Worm (Caenorhabditis elegans): ENCODE measurements around the gene tbc-6.

ce11 chrII:6853059-6853466 is 5.1 kb downstream of the tbc-6 start:
- TF ChIP-seq nhr-90 (tag; optimal IDR thresholded peaks at IDR 0.05; ENCODE audit: poor library complexity) = peak; percentile 59
- TF ChIP-seq rnt-1 (tag; optimal IDR thresholded peaks at IDR 0.05) = peak; percentile 82
- peak; percentile 51 for TF ChIP-seq ama-1 (optimal IDR thresholded peaks at IDR 0.05)
- no peak for TF ChIP-seq pqm-1 (tag; optimal IDR thresholded peaks at IDR 0.05)
- no peak for TF ChIP-seq ztf-4 (tag; optimal IDR thresholded peaks at IDR 0.05)
- TF ChIP-seq tbx-2 (tag; optimal IDR thresholded peaks at IDR 0.05) = peak; percentile 65
- no peak for TF ChIP-seq grh-1 (GFP tag; IDR thresholded peaks at IDR 0.05)
- TF ChIP-seq mdl-1 (tag; optimal IDR thresholded peaks at IDR 0.05) = peak in 1 of 2 experiments; percentile 75
- TF ChIP-seq unc-98 (GFP tag; IDR thresholded peaks at IDR 0.05) = no peak
- peak in 2 of 3 experiments; percentile 36 to 47 for TF ChIP-seq dpl-1 (GFP tag; optimal IDR thresholded peaks at IDR 0.05)
- TF ChIP-seq fkh-4 (tag; optimal IDR thresholded peaks at IDR 0.05; ENCODE audit: borderline replicate concordance) = no peak
- no peak for TF ChIP-seq zag-1 (tag; optimal IDR thresholded peaks at IDR 0.05)
- TF ChIP-seq aly-2 (tag; optimal IDR thresholded peaks at IDR 0.05) = peak; percentile 18

Data from whole organism, L1 larva.